Worm (Caenorhabditis elegans): Measurements from ENCODE around the gene srh-250.

srh-250 gene

DNA sequence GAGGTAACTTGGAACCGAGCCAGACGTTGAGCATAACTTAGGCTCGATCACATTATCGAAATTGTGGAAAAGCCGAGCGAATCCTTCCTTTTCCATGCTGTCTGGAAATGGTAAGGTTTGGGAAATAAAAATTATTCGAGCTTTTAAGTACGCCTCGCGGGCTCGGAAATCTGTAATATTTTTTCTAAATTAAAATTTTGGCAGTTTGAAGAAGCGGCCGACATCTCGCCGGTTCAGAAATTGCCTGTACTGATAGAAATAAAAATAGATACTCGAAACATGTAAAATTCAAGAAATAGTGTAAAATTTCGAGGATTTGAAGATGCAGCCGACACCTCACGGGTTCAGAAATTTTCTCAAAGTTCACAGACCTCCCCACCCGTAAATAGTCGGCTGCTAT, 32.3 kb downstream of the srh-250 start, which contains the start of gene bcmo-2:
Gene bcmo-2, minus strand, starts transcription at position 101 of the 400 bp plus-strand sequence.
- no peak for TF ChIP-seq bed-3 (GFP tag; optimal IDR thresholded peaks at IDR 0.05)
- TF ChIP-seq ztf-11 (tag; optimal IDR thresholded peaks at IDR 0.05), result no peak
- TF ChIP-seq hlh-1 (tag; optimal IDR thresholded peaks at IDR 0.05), result no peak
- no peak for TF ChIP-seq mab-5 (tag; optimal IDR thresholded peaks at IDR 0.05)
- no peak for TF ChIP-seq elt-3 (tag; optimal IDR thresholded peaks at IDR 0.05)
- no peak for TF ChIP-seq drap-1 (GFP tag; optimal IDR thresholded peaks at IDR 0.05)
- TF ChIP-seq mep-1 (tag; optimal IDR thresholded peaks at IDR 0.05), result no peak
- TF ChIP-seq ceh-83 (GFP tag; optimal IDR thresholded peaks at IDR 0.05), result no peak
- no peak for TF ChIP-seq lin-32 (GFP tag; optimal IDR thresholded peaks at IDR 0.05)
- no peak for TF ChIP-seq ces-1 (GFP tag; optimal IDR thresholded peaks at IDR 0.05)
- TF ChIP-seq ceh-43 (GFP tag; optimal IDR thresholded peaks at IDR 0.05), result no peak
- no peak for TF ChIP-seq elt-1 (tag; optimal IDR thresholded peaks at IDR 0.05; ENCODE audit: borderline replicate concordance, insufficient read depth)
- no peak for TF ChIP-seq unc-62 (GFP tag; optimal IDR thresholded peaks at IDR 0.05)

DNA sequence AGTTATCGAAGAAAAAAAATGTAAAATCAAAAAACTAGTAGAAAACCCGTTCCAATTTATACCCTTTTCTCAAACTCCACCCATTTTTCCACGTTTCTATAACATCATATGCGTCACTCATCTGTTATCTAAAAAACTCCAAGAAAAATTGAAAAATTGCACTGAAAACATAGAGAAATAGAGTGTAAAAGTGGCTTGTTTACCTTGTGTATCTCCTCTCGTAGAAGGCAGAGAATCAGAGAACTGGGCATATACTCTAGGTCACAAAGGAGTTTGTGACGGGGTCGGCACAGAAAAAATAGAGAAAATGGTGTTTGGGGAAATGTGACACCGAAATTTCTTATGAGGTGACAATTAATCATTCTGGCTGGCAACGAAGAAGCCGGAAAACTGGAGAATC, 32.9 kb downstream of the srh-250 start:
- TF ChIP-seq ceh-39 (tag; optimal IDR thresholded peaks at IDR 0.05) (no peak), mls-2 (tag; optimal IDR thresholded peaks at IDR 0.05) (no peak), M03D4.4 (tag; optimal IDR thresholded peaks at IDR 0.05) (no peak), elt-1 (tag; optimal IDR thresholded peaks at IDR 0.05; ENCODE audit: borderline replicate concordance, insufficient read depth) (no peak), mep-1 (tag; optimal IDR thresholded peaks at IDR 0.05) (no peak), nhr-12 (tag; optimal IDR thresholded peaks at IDR 0.05) (no peak), ztf-11 (tag; optimal IDR thresholded peaks at IDR 0.05) (no peak), lsy-2 (tag; optimal IDR thresholded peaks at IDR 0.05) (no peak), ceh-43 (GFP tag; optimal IDR thresholded peaks at IDR 0.05) (no peak), nhr-76 (tag; optimal IDR thresholded peaks at IDR 0.05) (no peak), tbx-8 (GFP tag; optimal IDR thresholded peaks at IDR 0.05) (no peak)

DNA sequence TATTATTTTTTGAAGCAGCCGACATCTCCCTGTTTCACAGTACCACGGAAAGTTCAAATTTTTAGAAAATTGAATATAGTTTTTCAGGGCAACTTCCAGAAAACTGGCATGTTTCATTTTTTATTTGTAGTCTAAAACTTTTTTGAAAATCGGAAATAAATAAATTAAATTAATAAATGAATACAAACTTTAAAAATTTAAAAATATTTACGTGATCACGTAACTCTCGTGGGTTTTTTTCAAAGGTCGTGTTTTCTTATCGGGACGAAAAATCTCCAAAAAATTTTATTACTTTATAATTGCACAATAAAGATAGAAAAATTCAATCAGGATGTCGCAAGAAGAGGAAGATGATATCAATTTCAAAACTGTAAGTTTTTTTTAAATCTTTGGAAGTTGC, 33.3 kb downstream of the srh-250 start, which contains the start of gene F53C3.1:
Gene F53C3.1, plus strand, starts transcription at position 301 of the 400 bp plus-strand sequence.
- TF ChIP-seq hlh-1 (tag; optimal IDR thresholded peaks at IDR 0.05) (no peak), elt-1 (tag; optimal IDR thresholded peaks at IDR 0.05; ENCODE audit: borderline replicate concordance, insufficient read depth) (no peak), unc-120 (tag; optimal IDR thresholded peaks at IDR 0.05; ENCODE audit: poor library complexity, severe bottlenecking) (no peak), blmp-1 (tag; optimal IDR thresholded peaks at IDR 0.05) (no peak), mep-1 (tag; optimal IDR thresholded peaks at IDR 0.05) (no peak), nhr-28 (tag; optimal IDR thresholded peaks at IDR 0.05) (no peak), sem-2 (GFP tag; optimal IDR thresholded peaks at IDR 0.05) (no peak), nhr-237 (tag; optimal IDR thresholded peaks at IDR 0.05) (no peak), ztf-11 (tag; optimal IDR thresholded peaks at IDR 0.05) (no peak), drap-1 (GFP tag; optimal IDR thresholded peaks at IDR 0.05) (no peak), cnd-1 (tag; optimal IDR thresholded peaks at IDR 0.05) (no peak), mls-2 (tag; optimal IDR thresholded peaks at IDR 0.05) (no peak)

DNA sequence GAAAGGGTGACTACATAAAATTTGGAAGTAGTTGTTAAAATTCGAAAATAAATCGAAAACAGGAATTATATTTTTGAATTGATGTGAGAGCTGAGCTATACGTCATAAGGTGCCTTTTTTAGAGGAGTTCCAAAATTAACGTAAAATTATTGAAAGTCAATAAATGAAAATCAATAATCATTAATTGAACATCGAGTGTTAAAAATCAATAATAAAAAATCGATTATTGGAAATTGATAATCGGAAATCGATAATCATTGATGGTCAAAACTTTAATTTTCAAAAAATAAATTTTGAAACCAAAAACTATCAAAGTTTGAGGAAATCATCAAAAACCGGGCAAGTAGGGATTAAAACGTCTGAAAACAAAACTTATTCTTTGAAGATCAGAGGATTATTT, 35.2 kb downstream of the srh-250 start:
- TF ChIP-seq tbx-8 (GFP tag; optimal IDR thresholded peaks at IDR 0.05), result no peak
- TF ChIP-seq unc-62 (GFP tag; optimal IDR thresholded peaks at IDR 0.05), result no peak
- no peak for TF ChIP-seq ham-2 (GFP tag; optimal IDR thresholded peaks at IDR 0.05)
- no peak for TF ChIP-seq sem-2 (GFP tag; optimal IDR thresholded peaks at IDR 0.05)
- TF ChIP-seq flh-1 (GFP tag; optimal IDR thresholded peaks at IDR 0.05), result no peak
- TF ChIP-seq pha-4 (tag; optimal IDR thresholded peaks at IDR 0.05), result no peak
- TF ChIP-seq ceh-43 (GFP tag; optimal IDR thresholded peaks at IDR 0.05), result no peak
- no peak for TF ChIP-seq mep-1 (tag; optimal IDR thresholded peaks at IDR 0.05)
- no peak for TF ChIP-seq nhr-2 (tag; optimal IDR thresholded peaks at IDR 0.05)
- no peak for TF ChIP-seq ces-1 (GFP tag; optimal IDR thresholded peaks at IDR 0.05)
- no peak for TF ChIP-seq lsy-2 (tag; optimal IDR thresholded peaks at IDR 0.05)
- TF ChIP-seq ceh-39 (tag; optimal IDR thresholded peaks at IDR 0.05), result no peak
- TF ChIP-seq mls-2 (tag; optimal IDR thresholded peaks at IDR 0.05), result no peak
- TF ChIP-seq nhr-76 (tag; optimal IDR thresholded peaks at IDR 0.05), result no peak

ce11 chrII:3917985-3918633, 39.7 kb downstream of the srh-250 start:
- no peak for TF ChIP-seq M03D4.4 (tag; optimal IDR thresholded peaks at IDR 0.05)
- no peak for TF ChIP-seq lin-13 (tag; optimal IDR thresholded peaks at IDR 0.05)
- TF ChIP-seq elt-3 (tag; optimal IDR thresholded peaks at IDR 0.05), result no peak
- no peak for TF ChIP-seq elt-1 (tag; optimal IDR thresholded peaks at IDR 0.05; ENCODE audit: borderline replicate concordance, insufficient read depth)
- TF ChIP-seq lsy-2 (tag; optimal IDR thresholded peaks at IDR 0.05), result no peak
- TF ChIP-seq ceh-43 (GFP tag; optimal IDR thresholded peaks at IDR 0.05), result no peak
- TF ChIP-seq ceh-39 (tag; optimal IDR thresholded peaks at IDR 0.05), result no peak
- TF ChIP-seq mls-2 (tag; optimal IDR thresholded peaks at IDR 0.05), result no peak
- no peak for TF ChIP-seq sptf-1 (tag; optimal IDR thresholded peaks at IDR 0.05)
- TF ChIP-seq cnd-1 (tag; optimal IDR thresholded peaks at IDR 0.05), result no peak
- TF ChIP-seq unc-62 (GFP tag; optimal IDR thresholded peaks at IDR 0.05), result no peak
- no peak for TF ChIP-seq sem-2 (GFP tag; optimal IDR thresholded peaks at IDR 0.05)
- TF ChIP-seq ceh-83 (GFP tag; optimal IDR thresholded peaks at IDR 0.05), result no peak
- TF ChIP-seq unc-120 (tag; optimal IDR thresholded peaks at IDR 0.05; ENCODE audit: poor library complexity, severe bottlenecking), result no peak

Data from whole organism, mixed stage, embryonic.